Worm (Caenorhabditis elegans) whole organism, late embryonic: ENCODE data around the gene Y66D12A.11.

ENCODE experiments used
- K02D7.2 ChIP-seq: sonication (generic microtip); optimal IDR thresholded peaks from 2 replicates; lab custom pipeline; 2017; ENCODE audit warnings: mild to moderate bottlenecking, missing genetic modification characterization, missing compliant biosample characterization
- ama-1 ChIP-seq: fragments of 150-350 bp; optimal IDR thresholded peaks from 2 replicates; lab custom pipeline; 2014
- ceh-9 ChIP-seq: sonication (generic microtip); optimal IDR thresholded peaks from 2 replicates; lab custom pipeline; 2016; ENCODE audit warnings: mild to moderate bottlenecking, missing genetic modification characterization, inconsistent platforms, missing compliant biosample characterization
- che-1 ChIP-seq: sonication (generic microtip); optimal IDR thresholded peaks from 2 replicates; lab custom pipeline; 2016; ENCODE audit warnings: mild to moderate bottlenecking, missing genetic modification characterization, missing compliant biosample characterization
- fkh-10 ChIP-seq: fragments of 150-350 bp; optimal IDR thresholded peaks from 2 replicates; lab custom pipeline; 2014; ENCODE audit warnings: missing biosample characterization, missing genetic modification reagents, missing genetic modification characterization
- madf-2 ChIP-seq: sonication (generic microtip); optimal IDR thresholded peaks from 2 replicates; lab custom pipeline; 2017; ENCODE audit warnings: missing genetic modification characterization, missing compliant biosample characterization
- nfya-1 ChIP-seq: sonication (generic microtip); optimal IDR thresholded peaks from 2 replicates; lab custom pipeline; 2017; ENCODE audit warnings: missing genetic modification characterization, mild to moderate bottlenecking, missing compliant biosample characterization, antibody characterized with exemption, moderate library complexity
- nhr-11 ChIP-seq: fragments of 150-350 bp; optimal IDR thresholded peaks from 2 replicates; lab custom pipeline; 2014; ENCODE audit warnings: missing biosample characterization, missing genetic modification characterization

DNA sequence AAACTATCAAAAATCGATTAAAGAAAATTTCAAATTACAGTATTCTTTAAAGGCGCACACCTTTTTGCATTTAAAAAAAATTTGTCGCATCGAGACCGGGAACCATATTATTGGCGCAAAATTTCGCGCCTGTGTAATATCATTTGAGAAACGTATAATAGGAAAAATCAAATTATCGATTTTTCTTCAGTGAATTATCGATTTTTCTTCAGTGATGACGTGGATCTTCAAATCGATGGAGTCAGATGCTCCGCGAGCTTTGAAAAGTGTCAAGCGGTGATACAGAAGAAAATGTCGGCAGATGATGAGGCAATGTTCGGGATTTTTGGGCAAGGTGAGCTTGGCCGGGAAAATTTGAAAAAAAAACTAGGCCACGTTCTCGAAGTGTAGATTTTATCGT is 27.8 kb upstream of the Y66D12A.11 start:
- TF ChIP-seq K02D7.2 (tag; lab: Kevin White, UChicago) (no peak), nfya-1 (no peak), ceh-9 (tag; lab: Kevin White, UChicago) (no peak), che-1 (no peak), madf-2 (tag; lab: Kevin White, UChicago) (no peak), ama-1 (lab: Kevin White, UChicago) (no peak), nhr-11 (tag; lab: Kevin White, UChicago) (no peak), fkh-10 (GFP tag; lab: Kevin White, UChicago) (no peak)
